Worm (Caenorhabditis elegans): ENCODE measurements around the gene T23G7.3.
A peak's percentile ranks its signal among the peaks of the same experiment; 100 is the strongest.

The T23G7.3 gene

DNA sequence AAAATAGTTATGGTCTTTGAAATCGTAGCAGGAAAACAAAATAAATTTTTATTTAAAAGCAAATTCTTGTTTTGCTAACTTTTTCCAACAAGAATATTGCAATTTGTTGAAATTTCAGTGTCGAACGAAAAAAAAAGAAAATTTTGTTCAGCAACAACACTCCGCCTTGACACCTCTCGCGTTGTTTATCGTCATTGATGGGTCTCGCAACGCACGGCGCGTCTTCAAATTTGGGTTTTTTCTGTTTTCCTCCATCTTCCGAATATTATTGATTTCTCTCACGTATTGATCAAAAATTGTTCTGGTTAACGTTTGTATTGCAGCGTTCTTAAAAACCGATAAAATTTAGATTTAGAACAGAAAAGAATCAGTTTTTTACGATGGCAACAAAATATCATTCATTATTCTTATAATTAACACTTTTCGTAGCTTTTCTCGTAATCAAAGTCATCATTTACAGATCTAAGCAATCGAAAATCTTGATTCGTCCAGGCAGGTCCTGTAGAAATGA, 1.9 kb upstream of the T23G7.3 start, which contains the start of gene dpl-1:
Gene dpl-1, plus strand, starts transcription at position 461 of the 511 bp plus-strand sequence.
- TF ChIP-seq lin-38 (GFP tag; IDR thresholded peaks at IDR 0.05) (0 out of 2 replicates have a peak, but pooled peaks have one; percentile 24), mes-2 (tag; optimal IDR thresholded peaks at IDR 0.05; ENCODE audit: poor library complexity, severe bottlenecking) (peak; percentile 68), daf-19 (GFP tag; conservative IDR thresholded peaks at IDR 0.05) (no peak), T20F7.1 (GFP tag; optimal IDR thresholded peaks at IDR 0.05) (peak; percentile 96), hif-1 (tag; optimal IDR thresholded peaks at IDR 0.05) (peak in 1 of 2 experiments; percentile 2), daf-16 (GFP tag; optimal IDR thresholded peaks at IDR 0.05) (no peak), daf-16 (tag; optimal IDR thresholded peaks at IDR 0.05) (peak; percentile 43), ztf-7 (tag; optimal IDR thresholded peaks at IDR 0.05) (peak; percentile 21), ZK546.5 (tag; optimal IDR thresholded peaks at IDR 0.05) (no peak), aha-1 (tag) (peak; percentile 93), lsy-2 (tag; optimal IDR thresholded peaks at IDR 0.05) (peak in 1 of 2 experiments; percentile 68), nhr-6 (tag; optimal IDR thresholded peaks at IDR 0.05) (peak; percentile 22), pha-4 (GFP tag; IDR thresholded peaks at IDR 0.05) (no peak), pha-4 (tag; optimal IDR thresholded peaks at IDR 0.05) (no peak)

ce11 chrII:9165762-9166460, 1.7 kb downstream of the T23G7.3 start, which contains the start of gene W07A12.8:
W07A12.8 (minus strand) TSS chrII:9165812.
- 0 out of 2 replicates have a peak, but pooled peaks have one; percentile 60 for TF ChIP-seq tra-1 (GFP tag; IDR thresholded peaks at IDR 0.05)
- TF ChIP-seq zag-1 (tag; optimal IDR thresholded peaks at IDR 0.05), result no peak
- no peak for TF ChIP-seq Y105C5A.15 (GFP tag; IDR thresholded peaks at IDR 0.05)
- TF ChIP-seq lin-39 (tag; optimal IDR thresholded peaks at IDR 0.05), result no peak
- TF ChIP-seq nhr-237 (tag; optimal IDR thresholded peaks at IDR 0.05), result no peak
- TF ChIP-seq lin-29 (GFP tag; IDR thresholded peaks at IDR 0.05), result no peak
- no peak for TF ChIP-seq ztf-7 (tag; optimal IDR thresholded peaks at IDR 0.05)
- peak; percentile 52; the same call in 1 of the 2 replicates for TF ChIP-seq lin-1 (GFP tag; IDR thresholded peaks at IDR 0.05)
- no peak for TF ChIP-seq mxl-2 (GFP tag; conservative IDR thresholded peaks at IDR 0.05)
- TF ChIP-seq madf-9 (GFP tag; conservative IDR thresholded peaks at IDR 0.05), result no peak
- TF ChIP-seq daf-12 (tag; optimal IDR thresholded peaks at IDR 0.05), result no peak
- no peak for TF ChIP-seq rbr-2 (tag; optimal IDR thresholded peaks at IDR 0.05)
- peak; percentile 91; the same call in 1 of the 2 replicates for TF ChIP-seq dmd-6 (GFP tag; IDR thresholded peaks at IDR 0.05)
- TF ChIP-seq nhr-48 (tag; optimal IDR thresholded peaks at IDR 0.05), result peak; percentile 34
- TF ChIP-seq pha-4 (GFP tag; IDR thresholded peaks at IDR 0.05), result no peak
- TF ChIP-seq pha-4 (tag; optimal IDR thresholded peaks at IDR 0.05), result no peak
- peak; percentile 55 for TF ChIP-seq pqm-1 (tag; optimal IDR thresholded peaks at IDR 0.05)
- no peak for TF ChIP-seq nhr-25 (tag; optimal IDR thresholded peaks at IDR 0.05; ENCODE audit: borderline replicate concordance, insufficient read depth)
- TF ChIP-seq jun-1 (tag; optimal IDR thresholded peaks at IDR 0.05), result no peak
- TF ChIP-seq vab-7 (GFP tag; IDR thresholded peaks at IDR 0.05), result no peak
- TF ChIP-seq egl-43 (GFP tag; IDR thresholded peaks at IDR 0.05), result no peak
- no peak for TF ChIP-seq nhr-41 (GFP tag; IDR thresholded peaks at IDR 0.05)
- TF ChIP-seq nhr-28 (tag; optimal IDR thresholded peaks at IDR 0.05), result no peak
- TF ChIP-seq hlh-11 (tag; optimal IDR thresholded peaks at IDR 0.05), result peak; percentile 32
- TF ChIP-seq nhr-42 (GFP tag; IDR thresholded peaks at IDR 0.05), result no peak
- no peak for TF ChIP-seq F10B5.3 (tag; optimal IDR thresholded peaks at IDR 0.05)
- TF ChIP-seq aly-2 (tag; optimal IDR thresholded peaks at IDR 0.05), result no peak
- TF ChIP-seq cey-2 (tag; optimal IDR thresholded peaks at IDR 0.05; ENCODE audit: borderline replicate concordance, insufficient read depth), result no peak
- no peak for TF ChIP-seq daf-16 (GFP tag; optimal IDR thresholded peaks at IDR 0.05)
- TF ChIP-seq daf-16 (tag; optimal IDR thresholded peaks at IDR 0.05), result peak; percentile 66
- TF ChIP-seq aha-1 (tag), result no peak
- no peak for TF ChIP-seq ceh-28 (tag; optimal IDR thresholded peaks at IDR 0.05)
- TF ChIP-seq ZK546.5 (tag; optimal IDR thresholded peaks at IDR 0.05), result no peak
- TF ChIP-seq daf-19 (GFP tag; conservative IDR thresholded peaks at IDR 0.05), result no peak
- TF ChIP-seq dve-1 (tag; optimal IDR thresholded peaks at IDR 0.05; ENCODE audit: insufficient read depth), result peak; percentile 12
- no peak for TF ChIP-seq duxl-1 (tag; optimal IDR thresholded peaks at IDR 0.05; ENCODE audit: poor library complexity)
- TF ChIP-seq zfp-2 (tag; optimal IDR thresholded peaks at IDR 0.05), result no peak
